Fruit fly (Drosophila melanogaster): ENCODE measurements around the gene CG13362.

CG13362 gene

DNA sequence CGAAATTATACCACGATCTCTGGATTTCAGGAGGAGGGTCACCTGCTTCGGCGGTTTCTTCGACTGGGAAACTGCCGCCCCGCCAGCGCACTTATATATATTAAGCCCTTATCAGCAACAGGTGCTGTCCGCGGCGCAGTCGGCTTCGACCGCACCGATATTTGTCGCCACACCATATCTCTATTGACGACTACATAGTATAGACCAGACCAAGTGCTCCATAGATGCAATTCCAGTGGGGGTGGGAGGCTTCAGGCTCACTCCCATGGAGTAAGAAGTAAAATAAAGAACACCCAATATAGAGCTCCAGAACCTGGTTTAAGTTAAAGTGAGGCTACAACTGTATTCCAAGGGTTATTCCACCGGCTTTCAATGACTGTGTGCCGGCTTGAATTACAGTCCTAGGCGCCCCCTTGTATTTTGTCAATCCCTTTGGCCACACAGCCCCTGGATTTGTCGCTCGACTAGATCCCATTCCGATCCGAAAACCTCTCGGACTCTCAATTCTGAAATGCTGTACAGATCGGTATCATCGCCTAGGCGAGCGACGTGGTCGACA is 39.0 kb upstream of the CG13362 start, which contains the start of gene CG13360 (continued):
- no peak for TF ChIP-seq CG10631 (GFP tag; optimal IDR thresholded peaks at IDR 0.05)
- no peak for TF ChIP-seq acj6 (GFP tag; optimal IDR thresholded peaks at IDR 0.05)
- no peak for TF ChIP-seq CG6792 (GFP tag; optimal IDR thresholded peaks at IDR 0.05)
- no peak for TF ChIP-seq Ets96B (tag; optimal IDR thresholded peaks at IDR 0.05)
- no peak for TF ChIP-seq Eip75B (GFP tag; optimal IDR thresholded peaks at IDR 0.05)
- TF ChIP-seq esn (GFP tag; optimal IDR thresholded peaks at IDR 0.05), result peak; percentile 31
- TF ChIP-seq cyc (GFP tag; optimal IDR thresholded peaks at IDR 0.05), result peak; percentile 13
- TF ChIP-seq Blimp-1 (GFP tag; optimal IDR thresholded peaks at IDR 0.05), result no peak
- TF ChIP-seq vri (GFP tag; optimal IDR thresholded peaks at IDR 0.05), result no peak
- TF ChIP-seq CG10669 (GFP tag; optimal IDR thresholded peaks at IDR 0.05), result no peak
- TF ChIP-seq CG11762 (GFP tag; optimal IDR thresholded peaks at IDR 0.05; ENCODE audit: insufficient read depth), result no peak
- TF ChIP-seq pdm3 (GFP tag; optimal IDR thresholded peaks at IDR 0.05), result no peak
- TF ChIP-seq CG3919 (GFP tag; optimal IDR thresholded peaks at IDR 0.05), result no peak

DNA sequence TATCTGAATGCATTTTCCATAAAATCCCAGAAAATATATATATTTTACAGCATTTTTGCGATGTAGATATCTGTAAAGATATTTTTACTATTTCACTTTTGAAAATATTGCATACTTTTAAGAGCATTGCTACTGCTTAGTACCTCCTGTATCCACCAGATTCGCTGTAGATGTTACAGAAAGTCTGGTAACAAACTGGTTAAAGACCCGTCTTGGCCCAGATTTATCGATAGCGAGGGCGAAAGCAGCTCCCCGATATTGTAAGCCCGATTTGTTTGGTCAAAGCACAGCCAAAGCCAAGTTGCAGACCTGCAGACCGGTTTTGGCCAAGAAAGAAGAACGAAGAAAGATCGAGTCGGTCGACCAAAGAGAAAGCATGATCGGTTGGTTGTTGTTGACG is 33.4 kb upstream of the CG13362 start, which contains the start of gene tw:
tw (plus strand) TSS at position 291 of the 400 bp plus-strand sequence.
- TF ChIP-seq esn (GFP tag; optimal IDR thresholded peaks at IDR 0.05) (peak; percentile 15), CG3032 (tag; optimal IDR thresholded peaks at IDR 0.05) (peak; percentile 13), CG1621 (tag; optimal IDR thresholded peaks at IDR 0.05) (no peak), Blimp-1 (GFP tag; optimal IDR thresholded peaks at IDR 0.05) (no peak), CG16779 (tag; optimal IDR thresholded peaks at IDR 0.05) (no peak)

DNA sequence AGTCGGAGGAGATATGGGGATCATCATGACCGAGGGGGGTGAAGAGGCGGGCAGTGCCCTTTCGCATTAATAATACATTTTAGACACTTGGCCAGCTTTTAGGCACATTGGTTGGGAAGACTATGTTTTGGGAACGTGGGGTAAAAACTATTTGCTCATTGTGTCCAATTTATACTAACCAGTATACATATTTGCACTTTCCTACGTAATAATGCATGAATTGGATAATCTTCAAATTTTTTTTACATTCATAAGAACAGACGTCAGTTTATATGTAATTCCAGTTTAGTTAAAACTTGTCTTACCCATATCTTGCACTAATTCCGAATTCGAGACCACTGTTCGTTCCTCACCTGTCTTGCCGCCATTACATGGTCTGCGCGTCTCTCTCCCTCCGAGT is 28.2 kb upstream of the CG13362 start:
- TF ChIP-seq Sox15 (GFP tag; optimal IDR thresholded peaks at IDR 0.05), result peak; percentile 19
- TF ChIP-seq CG6163 (GFP tag; IDR thresholded peaks at IDR 0.05), result no peak
- peak; percentile 61 for TF ChIP-seq acj6 (GFP tag; optimal IDR thresholded peaks at IDR 0.05)
- TF ChIP-seq CG16779 (tag; optimal IDR thresholded peaks at IDR 0.05), result peak; percentile 20
- TF ChIP-seq eg (GFP tag; IDR thresholded peaks at IDR 0.05), result peak; percentile 31; the same call in 1 of the 3 replicates
- peak; percentile 56 for TF ChIP-seq OdsH (GFP tag; optimal IDR thresholded peaks at IDR 0.05)
- peak; percentile 48 for TF ChIP-seq CG8632 (GFP tag; optimal IDR thresholded peaks at IDR 0.05)
- TF ChIP-seq esn (GFP tag; optimal IDR thresholded peaks at IDR 0.05), result peak; percentile 65
- peak; percentile 38 for TF ChIP-seq cyc (GFP tag; optimal IDR thresholded peaks at IDR 0.05)
- peak; percentile 65 for TF ChIP-seq CG6792 (GFP tag; optimal IDR thresholded peaks at IDR 0.05)
- TF ChIP-seq Hr39 (GFP tag; optimal IDR thresholded peaks at IDR 0.05), result peak; percentile 57
- peak; percentile 47; the same call in 1 of the 2 replicates for TF ChIP-seq CG15336 (GFP tag; IDR thresholded peaks at IDR 0.05)
- peak; percentile 33 for TF ChIP-seq CG8319 (GFP tag; optimal IDR thresholded peaks at IDR 0.05)
- TF ChIP-seq Ets21C (GFP tag; optimal IDR thresholded peaks at IDR 0.05), result peak; percentile 43
- TF ChIP-seq ss (GFP tag; optimal IDR thresholded peaks at IDR 0.05), result peak; percentile 63 to 69
- peak; percentile 12 for TF ChIP-seq dac (GFP tag; optimal IDR thresholded peaks at IDR 0.05)
- peak; percentile 62 for TF ChIP-seq Sox14 (GFP tag; optimal IDR thresholded peaks at IDR 0.05)
- TF ChIP-seq CG3919 (GFP tag; optimal IDR thresholded peaks at IDR 0.05), result peak; percentile 54
- peak; percentile 68 for TF ChIP-seq Met (GFP tag; optimal IDR thresholded peaks at IDR 0.05)
- TF ChIP-seq dsx (GFP tag; optimal IDR thresholded peaks at IDR 0.05; ENCODE audit: poor library complexity, severe bottlenecking), result peak; percentile 47
- no peak for TF ChIP-seq fkh (GFP tag; optimal IDR thresholded peaks at IDR 0.05)
- TF ChIP-seq achi (GFP tag; optimal IDR thresholded peaks at IDR 0.05), result peak; percentile 66
- peak; percentile 60 for TF ChIP-seq lz (GFP tag; optimal IDR thresholded peaks at IDR 0.05)
- TF ChIP-seq CG9139 (GFP tag; optimal IDR thresholded peaks at IDR 0.05), result no peak
- peak; percentile 71 for TF ChIP-seq Smox (GFP tag; optimal IDR thresholded peaks at IDR 0.05)
- TF ChIP-seq Blimp-1 (GFP tag; optimal IDR thresholded peaks at IDR 0.05), result no peak
- peak; percentile 67 for TF ChIP-seq topi (GFP tag; optimal IDR thresholded peaks at IDR 0.05)
- peak in 1 of 2 experiments; percentile 25 for TF ChIP-seq salr (GFP tag; optimal IDR thresholded peaks at IDR 0.05)
- TF ChIP-seq CG10631 (GFP tag; optimal IDR thresholded peaks at IDR 0.05), result peak; percentile 60
- TF ChIP-seq Gug (GFP tag; IDR thresholded peaks at IDR 0.05), result no peak
- peak; percentile 45 for TF ChIP-seq CG3032 (tag; optimal IDR thresholded peaks at IDR 0.05)
- TF ChIP-seq CG8119 (GFP tag; IDR thresholded peaks at IDR 0.05), result peak; percentile 72
- peak; percentile 61 for TF ChIP-seq pdm3 (GFP tag; optimal IDR thresholded peaks at IDR 0.05)
- peak; percentile 44 for TF ChIP-seq CG6276 (GFP tag; optimal IDR thresholded peaks at IDR 0.05)
- peak; percentile 87 for TF ChIP-seq svp (GFP tag)
- peak; percentile 38 for TF ChIP-seq spab (GFP tag; optimal IDR thresholded peaks at IDR 0.05)
- TF ChIP-seq Ets96B (tag; optimal IDR thresholded peaks at IDR 0.05), result peak; percentile 51
- peak; percentile 60 for TF ChIP-seq Lpt (GFP tag; optimal IDR thresholded peaks at IDR 0.05)
- TF ChIP-seq CG6854 (GFP tag; optimal IDR thresholded peaks at IDR 0.05), result peak; percentile 3
- peak; percentile 36 for TF ChIP-seq CG11762 (GFP tag; optimal IDR thresholded peaks at IDR 0.05; ENCODE audit: insufficient read depth)
